Worm (Caenorhabditis elegans) whole organism, L1 larva: ENCODE data around the gene B0001.4.

Source experiments
- aly-2 ChIP-seq: fragments of 150-350 bp; optimal IDR thresholded peaks from 2 replicates; lab custom pipeline; 2014; ENCODE audit warnings: missing biosample characterization, missing genetic modification characterization
- elt-2 ChIP-seq: sonication (generic microtip); optimal IDR thresholded peaks from 2 replicates; lab custom pipeline; 2016; ENCODE audit warnings: missing genetic modification characterization, mild to moderate bottlenecking, inconsistent platforms, missing compliant biosample characterization, missing genetic modification reagents
- lsy-2 ChIP-seq, 2 experiments: fragments of 150-350 bp; optimal IDR thresholded peaks; 2 replicates each; lab custom pipeline; 2014; ENCODE audit warnings: missing biosample characterization in 2 of 2, missing genetic modification characterization in 2 of 2
- nhr-237 ChIP-seq: fragments of 150-350 bp; optimal IDR thresholded peaks from 2 replicates; lab custom pipeline; 2014; ENCODE audit warnings: missing biosample characterization, missing genetic modification characterization
- unc-62 ChIP-seq: fragments of 150-350 bp; optimal IDR thresholded peaks from 2 replicates; lab custom pipeline; 2014; ENCODE audit warnings: missing biosample characterization, missing genetic modification reagents, missing genetic modification characterization

DNA sequence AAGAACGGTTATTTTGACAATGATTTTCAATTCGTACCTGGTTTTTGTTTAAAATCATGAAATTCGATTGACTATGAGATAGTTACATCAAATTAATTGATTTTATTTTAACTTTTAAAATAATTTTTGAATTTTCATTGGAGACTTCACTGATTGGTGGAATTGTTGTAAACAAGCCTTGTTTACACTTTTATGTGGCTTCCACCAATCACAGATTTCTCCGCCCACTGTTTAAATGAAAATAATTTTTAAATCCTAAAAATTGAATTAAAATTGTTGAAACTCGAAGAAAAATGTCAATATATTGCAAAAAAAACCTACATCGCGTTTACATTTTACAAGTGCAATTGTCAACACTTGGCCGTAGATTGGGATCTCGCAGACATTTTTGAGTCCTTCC is 17.5 kb downstream of the B0001.4 start:
- no peak for TF ChIP-seq unc-62 (GFP tag; lab: Kevin White, UChicago)
- TF ChIP-seq elt-2, result no peak
- TF ChIP-seq lsy-2 (tag; optimal IDR thresholded peaks at IDR 0.05; lab: Kevin White, UChicago), result no peak
- no peak for TF ChIP-seq aly-2 (tag; lab: Kevin White, UChicago)
- TF ChIP-seq nhr-237, result no peak
